Worm (Caenorhabditis elegans): ENCODE results near the gene ins-37.

DNA sequence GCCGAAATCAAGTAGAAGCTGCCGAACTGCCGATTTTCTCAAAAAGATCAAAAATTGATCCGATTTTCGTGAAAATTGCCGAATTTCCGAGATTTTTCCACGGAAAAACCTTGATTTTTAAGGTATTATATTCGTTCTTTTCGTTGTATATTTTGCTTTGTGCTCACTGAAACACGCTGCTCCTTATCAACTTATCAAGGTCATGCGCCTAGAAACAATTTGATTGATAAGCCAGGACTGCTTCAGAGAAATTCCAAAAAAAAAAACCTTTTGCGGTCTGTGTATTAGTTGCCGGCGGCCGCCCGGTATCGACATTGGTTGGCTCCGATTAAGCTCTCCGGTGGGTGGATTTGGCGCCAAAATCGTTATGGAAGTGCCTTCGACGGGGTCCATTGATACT lies 26.5 kb upstream of the ins-37 start:
- TF ChIP-seq lin-13 (GFP tag; optimal IDR thresholded peaks at IDR 0.05) (no peak), nhr-11 (tag; optimal IDR thresholded peaks at IDR 0.05) (no peak), aly-2 (tag; optimal IDR thresholded peaks at IDR 0.05) (no peak), lsy-2 (tag; optimal IDR thresholded peaks at IDR 0.05) (no peak), lin-15B (tag; optimal IDR thresholded peaks at IDR 0.05) (no peak), mes-2 (tag; optimal IDR thresholded peaks at IDR 0.05; ENCODE audit: poor library complexity, severe bottlenecking) (no peak), daf-16 (GFP tag; optimal IDR thresholded peaks at IDR 0.05) (no peak), daf-16 (tag; optimal IDR thresholded peaks at IDR 0.05) (peak; percentile 9), unc-39 (tag; optimal IDR thresholded peaks at IDR 0.05) (no peak), ama-1 (optimal IDR thresholded peaks at IDR 0.05) (no peak), set-16 (GFP tag; IDR thresholded peaks at IDR 0.05) (no peak), unc-62 (GFP tag; optimal IDR thresholded peaks at IDR 0.05 in 1 of 2) (no peak), unc-62 (tag; optimal IDR thresholded peaks at IDR 0.05) (no peak), unc-130 (GFP tag; optimal IDR thresholded peaks at IDR 0.05) (no peak), T20F7.1 (GFP tag; optimal IDR thresholded peaks at IDR 0.05) (no peak), nhr-25 (tag; optimal IDR thresholded peaks at IDR 0.05; ENCODE audit: borderline replicate concordance, insufficient read depth) (no peak)
